Worm (Caenorhabditis elegans) whole organism, L4 larva: ENCODE results near the gene nlp-3.

ENCODE experiments used
- ZK546.5 ChIP-seq, 2 experiments: sonication (generic microtip); optimal IDR thresholded peaks; 2 replicates each; lab custom pipeline; 2017; ENCODE audit warnings: missing biosample characterization in 2 of 2, missing genetic modification characterization in 2 of 2
- aha-1 ChIP-seq: fragments of 150-350 bp; peaks from one replicate; lab custom pipeline; 2014; ENCODE audit warnings: missing biosample characterization, missing genetic modification characterization
- ceh-44 ChIP-seq: fragments of 200-800 bp; sonication (Bioruptor generic); IDR thresholded peaks from 2 replicates; pipeline ENCODE4 v1.3.6; 2022; ENCODE audit warnings: missing genetic modification reagents, missing genetic modification characterization, missing compliant biosample characterization
- lim-7 ChIP-seq: fragments of 200-800 bp; sonication (Bioruptor generic); IDR thresholded peaks from 2 replicates; pipeline ENCODE4 v1.3.6; 2022; ENCODE audit warnings: missing genetic modification characterization, missing compliant biosample characterization
- lsy-2 ChIP-seq, 2 experiments: fragments of 150-350 bp in 1 of 2; sonication (generic microtip) in 1 of 2; optimal IDR thresholded peaks; 2 replicates each; lab custom pipeline; 2014 to 2017; ENCODE audit warnings: missing biosample characterization in 2 of 2, missing genetic modification characterization in 2 of 2
- nhr-10 ChIP-seq: fragments of 150-350 bp; optimal IDR thresholded peaks from 2 replicates; lab custom pipeline; 2014; ENCODE audit warnings: missing biosample characterization, missing genetic modification characterization
- nhr-76 ChIP-seq: fragments of 150-350 bp; optimal IDR thresholded peaks from 2 replicates; lab custom pipeline; 2014; ENCODE audit warnings: missing biosample characterization, missing genetic modification characterization
- set-16 ChIP-seq: fragments of 200-800 bp; sonication (Bioruptor generic); IDR thresholded peaks from 2 replicates; pipeline ENCODE4 v1.3.6; 2022; ENCODE audit warnings: missing genetic modification reagents, missing genetic modification characterization, missing compliant biosample characterization
- snpc-4 ChIP-seq: fragments of 150-350 bp; optimal IDR thresholded peaks from 2 replicates; lab custom pipeline; 2014; ENCODE audit warnings: missing biosample characterization, missing genetic modification characterization

DNA sequence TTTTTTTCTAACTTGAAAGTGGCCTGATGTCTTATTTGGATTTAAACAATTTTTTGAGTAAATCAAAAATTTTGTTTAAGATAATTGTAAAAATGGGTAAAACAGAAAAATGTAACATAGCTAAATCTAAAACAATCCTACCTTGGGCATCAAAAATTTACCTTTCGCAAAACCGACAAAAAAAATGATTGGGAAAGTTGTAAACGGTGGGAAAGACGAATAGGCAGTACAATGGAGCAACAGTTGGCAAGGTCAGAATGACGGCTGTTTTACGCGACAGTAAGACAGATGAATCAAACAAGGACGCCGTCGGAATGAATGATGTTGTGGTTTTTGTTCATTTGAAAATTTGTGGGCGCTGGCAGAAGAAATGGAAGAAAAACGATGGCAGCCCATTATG, 3.8 kb downstream of the nlp-3 start:
- TF ChIP-seq nhr-76 (tag; lab: Kevin White, UChicago) (no peak), nhr-10 (no peak), lim-7 (no peak), snpc-4 (tag; lab: Kevin White, UChicago) (no peak), set-16 (no peak), ceh-44 (GFP tag; lab: Robert Waterston, UW) (no peak), ZK546.5 (tag; optimal IDR thresholded peaks at IDR 0.05; lab: Kevin White, UChicago) (no peak), aha-1 (tag; lab: Kevin White, UChicago) (no peak), lsy-2 (tag; optimal IDR thresholded peaks at IDR 0.05; lab: Kevin White, UChicago) (no peak)
